Fruit fly (Drosophila melanogaster): Measurements from ENCODE around the gene AdipoR.

DNA sequence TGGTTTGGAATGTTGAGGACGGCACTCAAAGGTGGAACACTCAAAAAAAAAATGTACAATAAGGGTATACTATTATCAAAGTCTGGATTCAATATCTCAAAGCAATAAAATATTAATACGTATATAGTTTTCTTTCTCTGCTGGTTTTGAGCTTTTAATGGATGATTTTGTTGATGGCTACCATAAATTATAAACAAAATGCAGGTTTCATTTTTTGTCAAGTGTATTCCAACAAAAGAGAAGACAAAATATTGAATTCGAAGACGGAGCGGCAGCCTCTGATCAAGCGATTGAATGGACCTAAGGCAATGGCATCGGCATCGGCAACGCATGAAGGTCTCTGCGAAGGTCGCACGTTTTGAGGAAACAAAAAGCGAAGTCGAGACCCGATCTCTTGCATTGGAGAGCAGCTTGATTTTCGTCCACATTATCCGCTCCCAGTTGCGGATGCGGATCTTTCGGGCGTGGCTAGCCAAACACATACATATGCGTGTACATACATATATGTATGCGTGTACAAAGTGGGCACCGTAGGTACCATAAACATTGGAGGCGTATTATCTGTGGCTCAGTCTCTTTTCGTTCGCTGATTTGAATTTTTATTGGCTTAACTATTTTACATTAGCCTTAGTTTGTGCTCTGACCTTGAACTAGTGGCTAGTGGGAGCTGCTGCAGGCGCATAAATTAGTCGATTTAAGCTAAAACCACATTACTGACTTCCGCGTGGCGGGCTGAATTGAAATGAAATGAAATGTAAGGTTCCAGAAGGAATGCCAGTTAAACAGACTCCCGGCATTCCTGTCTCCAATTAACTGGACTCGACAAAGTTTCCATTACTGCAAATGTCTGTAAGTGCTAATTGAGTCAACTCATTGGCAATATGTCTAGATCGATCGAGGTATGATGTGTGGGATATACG, 10.9 kb downstream of the AdipoR start:
- TF ChIP-seq CG8478 (optimal IDR thresholded peaks at IDR 0.05): no peak
- no peak for TF ChIP-seq CTCF (optimal IDR thresholded peaks at IDR 0.05)
